Worm (Caenorhabditis elegans) whole organism, midembryonic: Measurements from ENCODE around the gene gsto-2.

ENCODE experiments used
- T22C8.4 ChIP-seq: fragments of 200-800 bp; sonication (Bioruptor generic); IDR thresholded peaks from 2 replicates; pipeline ENCODE4 v1.3.6; 2022; ENCODE audit warnings: missing genetic modification characterization, missing compliant biosample characterization
- cog-1 ChIP-seq: sonication (generic microtip); optimal IDR thresholded peaks from 2 replicates; lab custom pipeline; 2016; ENCODE audit warnings: missing genetic modification characterization, missing compliant biosample characterization
- med-1 ChIP-seq: sonication (generic microtip); optimal IDR thresholded peaks from 2 replicates; lab custom pipeline; 2017; ENCODE audit warnings: missing genetic modification characterization, mild to moderate bottlenecking, missing compliant biosample characterization, antibody characterized with exemption, missing genetic modification reagents; ENCODE audit not compliant: insufficient read depth
- ref-1 ChIP-seq: fragments of 200-800 bp; sonication (Bioruptor generic); conservative IDR thresholded peaks from 2 replicates; pipeline ENCODE4 v1.3.6; 2022; ENCODE audit warnings: missing genetic modification reagents, missing genetic modification characterization, missing compliant biosample characterization
- tab-1 ChIP-seq: fragments of 200-800 bp; sonication (Bioruptor generic); IDR thresholded peaks from 2 replicates; pipeline ENCODE4 v1.3.6; 2022; ENCODE audit warnings: missing genetic modification characterization, missing compliant biosample characterization

- TF ChIP-seq tab-1: no peak
- TF ChIP-seq T22C8.4 (GFP tag; lab: Robert Waterston, UW): no peak
- TF ChIP-seq ref-1 (GFP tag; lab: Robert Waterston, UW): no peak
- no peak for TF ChIP-seq med-1 (GFP tag; lab: Kevin White, UChicago)
- no peak for TF ChIP-seq cog-1 (tag; lab: Kevin White, UChicago)
These were observed 26.2 kb downstream of the gsto-2 start, which contains the start of gene doxa-1 for ce11 chrIII:8580802-8581201.
